Fruit fly (Drosophila melanogaster) whole organism, wandering third instar larva: ENCODE results near the gene CG31689.

Experiments
- CG32264 ChIP-seq: fragments of 200-800 bp; sonication (Bioruptor generic); optimal IDR thresholded peaks from 2 replicates; lab custom pipeline; 2016; ENCODE audit warnings: missing biosample characterization, missing genetic modification characterization
- CG9705 ChIP-seq: fragments of 200-800 bp; sonication (Bioruptor generic); optimal IDR thresholded peaks from 2 replicates; lab custom pipeline; 2018; ENCODE audit warnings: missing biosample characterization, mild to moderate bottlenecking, missing genetic modification characterization
- CrebA ChIP-seq: fragments of 200-800 bp; sonication (Bioruptor generic); optimal IDR thresholded peaks from 2 replicates; lab custom pipeline; 2016; ENCODE audit warnings: missing biosample characterization, mild to moderate bottlenecking, missing genetic modification characterization, borderline replicate concordance
- Dfd ChIP-seq: fragments of >200 bp; optimal IDR thresholded peaks from 2 replicates; lab custom pipeline; 2017; ENCODE audit warnings: missing biosample characterization, missing genetic modification characterization
- Dif ChIP-seq: fragments of 200-275, 200-300 bp; sonication (Bioruptor generic); optimal IDR thresholded peaks from 2 replicates; lab custom pipeline; 2018; ENCODE audit warnings: missing biosample characterization, missing genetic modification characterization; ENCODE audit not compliant: partially characterized antibody
- GATAd ChIP-seq: sonication (Bioruptor generic); optimal IDR thresholded peaks from 2 replicates; lab custom pipeline; 2016; ENCODE audit warnings: missing biosample characterization, missing genetic modification characterization
- HLH106 ChIP-seq: fragments of 200-800 bp; optimal IDR thresholded peaks from 3 replicates; lab custom pipeline; 2019; ENCODE audit warnings: missing biosample characterization, mild to moderate bottlenecking, missing genetic modification characterization, moderate library complexity
- Hr78 ChIP-seq: fragments of >200 bp; optimal IDR thresholded peaks from 2 replicates; lab custom pipeline; 2017; ENCODE audit warnings: missing biosample characterization, missing genetic modification characterization
- Hr83 ChIP-seq: fragments of 200-300 bp; sonication (Bioruptor generic); optimal IDR thresholded peaks from 2 replicates; lab custom pipeline; 2016; ENCODE audit warnings: missing biosample characterization, mild to moderate bottlenecking, missing genetic modification characterization, moderate library complexity; ENCODE audit not compliant: poor library complexity, severe bottlenecking
- Mio ChIP-seq: sonication (Bioruptor generic); optimal IDR thresholded peaks from 2 replicates; lab custom pipeline; 2016; ENCODE audit warnings: missing biosample characterization, missing genetic modification characterization
- Myc ChIP-seq: fragments of >200 bp; optimal IDR thresholded peaks from 2 replicates; lab custom pipeline; 2017
- N ChIP-seq: fragments of >200 bp; optimal IDR thresholded peaks from 2 replicates; lab custom pipeline; 2018; ENCODE audit warnings: missing biosample characterization, missing external identifiers, missing genetic modification characterization
- OdsH ChIP-seq: fragments of 200-800 bp; sonication (Bioruptor generic); optimal IDR thresholded peaks from 2 replicates; lab custom pipeline; 2016; ENCODE audit warnings: missing biosample characterization, mild to moderate bottlenecking, missing genetic modification characterization
- Rel ChIP-seq, 2 experiments: fragments of 200-800 bp; sonication (Bioruptor generic) in 1 of 2; optimal IDR thresholded peaks; 2 replicates in 1 of 2; 3 replicates in 1 of 2; lab custom pipeline; 2016 to 2019; ENCODE audit warnings: mild to moderate bottlenecking in 2 of 2, missing biosample characterization in 2 of 2, missing genetic modification characterization in 2 of 2, moderate library complexity in 1 of 2
- Vsx2 ChIP-seq: fragments of 200-300, 225-300 bp; sonication (Bioruptor generic); optimal IDR thresholded peaks from 2 replicates; lab custom pipeline; 2018; ENCODE audit warnings: missing biosample characterization, missing genetic modification characterization; ENCODE audit not compliant: partially characterized antibody
- br ChIP-seq: fragments of 200-800 bp; sonication (Bioruptor generic); optimal IDR thresholded peaks from 2 replicates; lab custom pipeline; 2016; ENCODE audit warnings: missing biosample characterization, missing genetic modification characterization
- brk ChIP-seq: fragments of 200-800 bp; sonication (Bioruptor generic); optimal IDR thresholded peaks from 2 replicates; lab custom pipeline; 2016; ENCODE audit warnings: missing biosample characterization, mild to moderate bottlenecking, missing genetic modification characterization
- dmrt93B ChIP-seq: fragments of 200-800 bp; sonication (Bioruptor generic); optimal IDR thresholded peaks from 2 replicates; lab custom pipeline; 2018; ENCODE audit warnings: missing biosample characterization, mild to moderate bottlenecking, missing genetic modification characterization
- dsf ChIP-seq: sonication (Bioruptor generic); optimal IDR thresholded peaks from 2 replicates; lab custom pipeline; 2016; ENCODE audit warnings: missing biosample characterization, missing genetic modification characterization, borderline replicate concordance
- ey ChIP-seq: fragments of 200-800 bp; sonication (Bioruptor generic); optimal IDR thresholded peaks from 2 replicates; lab custom pipeline; 2016; ENCODE audit warnings: missing biosample characterization, missing genetic modification characterization
- fru ChIP-seq: fragments of 200-800 bp; sonication (Bioruptor generic); optimal IDR thresholded peaks from 3 replicates; lab custom pipeline; 2016; ENCODE audit warnings: missing biosample characterization, mild to moderate bottlenecking, missing genetic modification characterization
- h ChIP-seq: fragments of 200-800 bp; sonication (Bioruptor generic); optimal IDR thresholded peaks from 3 replicates; lab custom pipeline; 2016; ENCODE audit warnings: missing biosample characterization, mild to moderate bottlenecking, missing genetic modification characterization
- jim ChIP-seq: fragments of 175-275, 200-325 bp; sonication (Bioruptor generic); optimal IDR thresholded peaks from 2 replicates; lab custom pipeline; 2016; ENCODE audit warnings: missing biosample characterization, mild to moderate bottlenecking, missing genetic modification characterization
- lola ChIP-seq: fragments of >200 bp; optimal IDR thresholded peaks from 2 replicates; lab custom pipeline; 2017; ENCODE audit warnings: missing biosample characterization, missing genetic modification characterization
- pan ChIP-seq: fragments of >200 bp; optimal IDR thresholded peaks from 2 replicates; lab custom pipeline; 2017
- psq ChIP-seq: fragments of 200-800 bp; sonication (Bioruptor generic); optimal IDR thresholded peaks from 3 replicates; lab custom pipeline; 2017; ENCODE audit warnings: missing biosample characterization, mild to moderate bottlenecking, missing genetic modification characterization, moderate library complexity
- rgr ChIP-seq: fragments of 200-800 bp; sonication (Bioruptor generic); optimal IDR thresholded peaks from 3 replicates; lab custom pipeline; 2016; ENCODE audit warnings: missing biosample characterization, mild to moderate bottlenecking, missing genetic modification characterization
- sv ChIP-seq: fragments of 200-800 bp; sonication (Bioruptor generic); optimal IDR thresholded peaks from 3 replicates; lab custom pipeline; 2016; ENCODE audit warnings: missing biosample characterization, missing genetic modification characterization
- tai ChIP-seq: sonication (Bioruptor generic); optimal IDR thresholded peaks from 2 replicates; lab custom pipeline; 2016; ENCODE audit warnings: missing biosample characterization, missing genetic modification characterization
- usp ChIP-seq: fragments of >200 bp; optimal IDR thresholded peaks from 2 replicates; lab custom pipeline; 2017; ENCODE audit warnings: missing biosample characterization, missing genetic modification characterization

CG31689 gene

dm6 chr2L:2727364-2727763 is 1.9 kb downstream of the CG31689 start:
- TF ChIP-seq CG32264 (GFP tag; lab: Kevin White, UChicago) (no peak), dmrt93B (GFP tag; lab: Kevin White, UChicago) (no peak), N (GFP tag; lab: Kevin White, UChicago) (no peak), usp (GFP tag; lab: Kevin White, UChicago) (no peak), lola (GFP tag; lab: Kevin White, UChicago) (no peak), brk (no peak)

dm6 chr2L:2727812-2728211 is 2.3 kb downstream of the CG31689 start:
- no peak for TF ChIP-seq psq (GFP tag; lab: Kevin White, UChicago)
- TF ChIP-seq pan (lab: Kevin White, UChicago) = no peak
- TF ChIP-seq N (GFP tag; lab: Kevin White, UChicago) = no peak
- no peak for TF ChIP-seq brk
- TF ChIP-seq OdsH = no peak
- no peak for TF ChIP-seq GATAd (GFP tag; lab: Kevin White, UChicago)

- TF ChIP-seq dmrt93B (GFP tag; lab: Kevin White, UChicago) = no peak
- TF ChIP-seq Vsx2 (GFP tag; lab: Kevin White, UChicago) = no peak
- TF ChIP-seq brk = no peak
- no peak for TF ChIP-seq Dif (GFP tag; lab: Kevin White, UChicago)
- no peak for TF ChIP-seq psq (GFP tag; lab: Kevin White, UChicago)
- no peak for TF ChIP-seq Hr83 (GFP tag; lab: Kevin White, UChicago)
- no peak for TF ChIP-seq fru (GFP tag; lab: Kevin White, UChicago)
- no peak for TF ChIP-seq Mio (GFP tag; lab: Kevin White, UChicago)
- TF ChIP-seq tai (GFP tag; lab: Kevin White, UChicago) = no peak
- no peak for TF ChIP-seq Myc
- no peak for TF ChIP-seq dsf (GFP tag; lab: Kevin White, UChicago)
- no peak for TF ChIP-seq HLH106 (tag; lab: Kevin White, UChicago)
- no peak for TF ChIP-seq lola (GFP tag; lab: Kevin White, UChicago)
- no peak for TF ChIP-seq sv
- no peak for TF ChIP-seq Rel (GFP tag; optimal IDR thresholded peaks at IDR 0.05; lab: Kevin White, UChicago)
- no peak for TF ChIP-seq Rel (tag; optimal IDR thresholded peaks at IDR 0.05; lab: Kevin White, UChicago)
- TF ChIP-seq OdsH = no peak
- no peak for TF ChIP-seq br (GFP tag; lab: Kevin White, UChicago)
- TF ChIP-seq N (GFP tag; lab: Kevin White, UChicago) = no peak
- no peak for TF ChIP-seq jim (GFP tag; lab: Kevin White, UChicago)
These were observed 3.1 kb downstream of the CG31689 start for dm6 chr2L:2728577-2728976.

dm6 chr2L:2729882-2730281 is 4.4 kb downstream of the CG31689 start:
- no peak for TF ChIP-seq usp (GFP tag; lab: Kevin White, UChicago)
- no peak for TF ChIP-seq CrebA (GFP tag; lab: Kevin White, UChicago)
- TF ChIP-seq dmrt93B (GFP tag; lab: Kevin White, UChicago) = no peak
- no peak for TF ChIP-seq HLH106 (tag; lab: Kevin White, UChicago)
- no peak for TF ChIP-seq dsf (GFP tag; lab: Kevin White, UChicago)
- no peak for TF ChIP-seq sv
- no peak for TF ChIP-seq Vsx2 (GFP tag; lab: Kevin White, UChicago)
- TF ChIP-seq GATAd (GFP tag; lab: Kevin White, UChicago) = no peak
- TF ChIP-seq N (GFP tag; lab: Kevin White, UChicago) = no peak
- no peak for TF ChIP-seq pan (lab: Kevin White, UChicago)
- no peak for TF ChIP-seq CG9705 (GFP tag; lab: Kevin White, UChicago)
- no peak for TF ChIP-seq Hr78 (GFP tag; lab: Kevin White, UChicago)
- TF ChIP-seq CG32264 (GFP tag; lab: Kevin White, UChicago) = no peak
- no peak for TF ChIP-seq br (GFP tag; lab: Kevin White, UChicago)
- no peak for TF ChIP-seq lola (GFP tag; lab: Kevin White, UChicago)
- no peak for TF ChIP-seq jim (GFP tag; lab: Kevin White, UChicago)
- no peak for TF ChIP-seq rgr (GFP tag; lab: Kevin White, UChicago)
- TF ChIP-seq Dfd (GFP tag; lab: Kevin White, UChicago) = no peak

dm6 chr2L:2730756-2731155 is 5.3 kb downstream of the CG31689 start:
- TF ChIP-seq dmrt93B (GFP tag; lab: Kevin White, UChicago) = no peak
- no peak for TF ChIP-seq rgr (GFP tag; lab: Kevin White, UChicago)
- no peak for TF ChIP-seq Dfd (GFP tag; lab: Kevin White, UChicago)
- no peak for TF ChIP-seq GATAd (GFP tag; lab: Kevin White, UChicago)
- TF ChIP-seq tai (GFP tag; lab: Kevin White, UChicago) = no peak
- TF ChIP-seq h (GFP tag; lab: Kevin White, UChicago) = no peak
- TF ChIP-seq ey (GFP tag; lab: Kevin White, UChicago) = no peak
- no peak for TF ChIP-seq brk
- TF ChIP-seq br (GFP tag; lab: Kevin White, UChicago) = no peak
- no peak for TF ChIP-seq fru (GFP tag; lab: Kevin White, UChicago)
- TF ChIP-seq CG32264 (GFP tag; lab: Kevin White, UChicago) = no peak
- no peak for TF ChIP-seq Hr83 (GFP tag; lab: Kevin White, UChicago)
